Worm (Caenorhabditis elegans) whole organism, L1 larva: ENCODE results near the gene cct-6.

Source experiments
- C16A3.4 ChIP-seq: fragments of 150-350 bp; optimal IDR thresholded peaks from 2 replicates; lab custom pipeline; 2014; ENCODE audit warnings: missing biosample characterization, missing genetic modification characterization
- C34B4.2 ChIP-seq: sonication (generic microtip); optimal IDR thresholded peaks from 2 replicates; lab custom pipeline; 2017; ENCODE audit warnings: mild to moderate bottlenecking, missing genetic modification characterization, missing compliant biosample characterization
- F16B12.6 ChIP-seq: fragments of 150-350 bp; optimal IDR thresholded peaks from 2 replicates; lab custom pipeline; 2014; ENCODE audit warnings: missing biosample characterization, missing genetic modification characterization
- aha-1 ChIP-seq: fragments of 150-350 bp; optimal IDR thresholded peaks from 2 replicates; lab custom pipeline; 2014; ENCODE audit warnings: missing biosample characterization, missing genetic modification characterization
- ama-1 ChIP-seq: fragments of 150-350 bp; optimal IDR thresholded peaks from 2 replicates; lab custom pipeline; 2014
- blmp-1 ChIP-seq: fragments of 150-350 bp; optimal IDR thresholded peaks from 2 replicates; lab custom pipeline; 2014; ENCODE audit warnings: missing biosample characterization, missing genetic modification characterization
- ceh-63 ChIP-seq: fragments of 200-800 bp; sonication (Bioruptor generic); optimal IDR thresholded peaks from 2 replicates; lab custom pipeline; 2018; ENCODE audit warnings: mild to moderate bottlenecking, missing genetic modification characterization, missing compliant biosample characterization
- ceh-8 ChIP-seq: fragments of 200-800 bp; sonication (Bioruptor generic); optimal IDR thresholded peaks from 2 replicates; lab custom pipeline; 2018; ENCODE audit warnings: mild to moderate bottlenecking, missing genetic modification characterization, moderate library complexity, missing compliant biosample characterization
- ceh-88 ChIP-seq: fragments of 200-800 bp; sonication (Bioruptor generic); IDR thresholded peaks from 2 replicates; pipeline ENCODE4 v1.3.6; 2022; ENCODE audit warnings: missing genetic modification characterization, missing compliant biosample characterization
- ces-1 ChIP-seq: fragments of 150-350 bp; optimal IDR thresholded peaks from 2 replicates; lab custom pipeline; 2014; ENCODE audit warnings: missing biosample characterization, missing genetic modification reagents, missing genetic modification characterization
- efl-1 ChIP-seq, 4 experiments: fragments of 150-350 bp; optimal IDR thresholded peaks in 3 of 4; peaks in 1 of 4; 1 replicate in 1 of 4; 2 replicates in 3 of 4; lab custom pipeline; 2014; ENCODE audit warnings: missing biosample characterization in 2 of 4, missing genetic modification characterization in 2 of 4, missing genetic modification reagents in 2 of 4
- efl-3 ChIP-seq: fragments of 200-800 bp; sonication (Bioruptor generic); optimal IDR thresholded peaks from 2 replicates; lab custom pipeline; 2018; ENCODE audit warnings: mild to moderate bottlenecking, missing genetic modification characterization, missing compliant biosample characterization
- egl-13 ChIP-seq: sonication (generic microtip); optimal IDR thresholded peaks from 2 replicates; lab custom pipeline; 2016; ENCODE audit warnings: missing genotype, missing genetic modification reagents, missing genetic modification characterization, missing compliant biosample characterization
- egl-27 ChIP-seq, 2 experiments: fragments of 150-350 bp in 1 of 2; sonication (generic microtip); optimal IDR thresholded peaks; 3 replicates each; lab custom pipeline; 2017 to 2018; ENCODE audit warnings: missing biosample characterization in 2 of 2, missing genetic modification characterization in 2 of 2, missing genetic modification reagents in 2 of 2
- fkh-4 ChIP-seq: sonication (generic microtip); optimal IDR thresholded peaks from 2 replicates; lab custom pipeline; 2016; ENCODE audit warnings: missing compliant biosample characterization, missing genetic modification characterization, borderline replicate concordance
- hlh-4 ChIP-seq: sonication (generic microtip); optimal IDR thresholded peaks from 2 replicates; lab custom pipeline; 2016; ENCODE audit warnings: mild to moderate bottlenecking, missing genetic modification characterization, missing compliant biosample characterization
- hpl-2 ChIP-seq: fragments of 150-350 bp; optimal IDR thresholded peaks from 2 replicates; lab custom pipeline; 2014; ENCODE audit warnings: missing biosample characterization, missing genetic modification reagents, missing genetic modification characterization
- irx-1 ChIP-seq: sonication (generic microtip); optimal IDR thresholded peaks from 2 replicates; lab custom pipeline; 2016; ENCODE audit warnings: missing genetic modification characterization, missing compliant biosample characterization
- isw-1 ChIP-seq: fragments of 200-800 bp; sonication (Bioruptor generic); IDR thresholded peaks from 2 replicates; pipeline ENCODE4 v1.3.6; 2022; ENCODE audit warnings: missing genetic modification characterization, missing compliant biosample characterization
- jun-1 ChIP-seq: fragments of 150-350 bp; optimal IDR thresholded peaks from 2 replicates; lab custom pipeline; 2014; ENCODE audit warnings: missing biosample characterization, missing genetic modification reagents, missing genetic modification characterization
- lin-13 ChIP-seq: fragments of 150-350 bp; optimal IDR thresholded peaks from 2 replicates; lab custom pipeline; 2014; ENCODE audit warnings: missing biosample characterization, missing genetic modification reagents, missing genetic modification characterization
- lin-14 ChIP-seq: fragments of 200-800 bp; sonication (Bioruptor generic); optimal IDR thresholded peaks from 2 replicates; lab custom pipeline; 2018; ENCODE audit warnings: mild to moderate bottlenecking, missing genetic modification characterization, moderate library complexity, missing compliant biosample characterization
- mab-9 ChIP-seq: fragments of 200-800 bp; sonication (Bioruptor generic); IDR thresholded peaks from 2 replicates; pipeline ENCODE4 v1.3.6; 2022; ENCODE audit warnings: missing genetic modification reagents, missing genetic modification characterization, missing compliant biosample characterization
- mdl-1 ChIP-seq, 2 experiments: fragments of 150-350 bp; optimal IDR thresholded peaks; 2 replicates each; lab custom pipeline; 2014 to 2017; ENCODE audit warnings: missing biosample characterization in 2 of 2, missing genetic modification characterization in 2 of 2, inconsistent platforms in 1 of 2
- mef-2 ChIP-seq: fragments of 150-350 bp; optimal IDR thresholded peaks from 2 replicates; lab custom pipeline; 2014; ENCODE audit warnings: missing biosample characterization, missing genetic modification characterization
- nhr-12 ChIP-seq: sonication (generic microtip); optimal IDR thresholded peaks from 2 replicates; lab custom pipeline; 2017; ENCODE audit warnings: missing biosample characterization, missing genetic modification characterization
- nhr-20 ChIP-seq: sonication (generic microtip); optimal IDR thresholded peaks from 2 replicates; lab custom pipeline; 2016; ENCODE audit warnings: mild to moderate bottlenecking, missing genetic modification characterization, missing compliant biosample characterization
- nhr-237 ChIP-seq: fragments of 150-350 bp; optimal IDR thresholded peaks from 2 replicates; lab custom pipeline; 2014; ENCODE audit warnings: missing biosample characterization, missing genetic modification characterization
- nhr-28 ChIP-seq: fragments of 150-350 bp; optimal IDR thresholded peaks from 2 replicates; lab custom pipeline; 2014; ENCODE audit warnings: missing biosample characterization, missing genetic modification characterization
- nhr-71 ChIP-seq: sonication (generic microtip); optimal IDR thresholded peaks from 2 replicates; lab custom pipeline; 2016; ENCODE audit warnings: mild to moderate bottlenecking, missing genetic modification characterization, moderate library complexity, missing compliant biosample characterization
- nhr-76 ChIP-seq: sonication (generic microtip); optimal IDR thresholded peaks from 2 replicates; lab custom pipeline; 2017; ENCODE audit warnings: missing biosample characterization, missing genetic modification characterization
- nhr-90 ChIP-seq: sonication (generic microtip); optimal IDR thresholded peaks from 2 replicates; lab custom pipeline; 2016; ENCODE audit warnings: mild to moderate bottlenecking, missing genetic modification characterization, missing compliant biosample characterization; ENCODE audit not compliant: poor library complexity
- pag-3 ChIP-seq: sonication (generic microtip); optimal IDR thresholded peaks from 2 replicates; lab custom pipeline; 2017; ENCODE audit warnings: missing genetic modification characterization, mild to moderate bottlenecking, missing compliant biosample characterization, antibody characterized with exemption, borderline replicate concordance; ENCODE audit not compliant: insufficient read depth
- pqm-1 ChIP-seq: sonication (generic microtip); optimal IDR thresholded peaks from 3 replicates; lab custom pipeline; 2017; ENCODE audit warnings: missing biosample characterization, missing genetic modification characterization
- rnt-1 ChIP-seq: sonication (generic microtip); optimal IDR thresholded peaks from 2 replicates; lab custom pipeline; 2016; ENCODE audit warnings: mild to moderate bottlenecking, missing genetic modification characterization, moderate library complexity, missing compliant biosample characterization
- skn-1 ChIP-seq: fragments of 150-350 bp; optimal IDR thresholded peaks from 2 replicates; lab custom pipeline; 2014; ENCODE audit warnings: missing biosample characterization, missing genetic modification characterization
- snu-23 ChIP-seq: sonication (generic microtip); optimal IDR thresholded peaks from 2 replicates; lab custom pipeline; 2016; ENCODE audit warnings: missing genetic modification characterization, missing compliant biosample characterization
- sox-4 ChIP-seq: sonication (generic microtip); optimal IDR thresholded peaks from 2 replicates; lab custom pipeline; 2016; ENCODE audit warnings: missing genetic modification characterization, missing compliant biosample characterization
- sptf-1 ChIP-seq: fragments of 150-350 bp; optimal IDR thresholded peaks from 2 replicates; lab custom pipeline; 2014; ENCODE audit warnings: missing biosample characterization, missing genetic modification characterization
- tbx-2 ChIP-seq: sonication (generic microtip); optimal IDR thresholded peaks from 2 replicates; lab custom pipeline; 2016; ENCODE audit warnings: missing genetic modification characterization, missing compliant biosample characterization
- tlp-1 ChIP-seq: fragments of 150-350 bp; optimal IDR thresholded peaks from 2 replicates; lab custom pipeline; 2014; ENCODE audit warnings: missing biosample characterization, missing genetic modification characterization
- unc-30 ChIP-seq: sonication (generic microtip); optimal IDR thresholded peaks from 2 replicates; lab custom pipeline; 2017; ENCODE audit warnings: missing biosample characterization, missing genetic modification characterization
- xbp-1 ChIP-seq: sonication (generic microtip); optimal IDR thresholded peaks from 2 replicates; lab custom pipeline; 2016; ENCODE audit warnings: missing genetic modification characterization, missing compliant biosample characterization
- ztf-11 ChIP-seq, 2 experiments: sonication (generic microtip); optimal IDR thresholded peaks; 2 replicates each; lab custom pipeline; 2016 to 2017; ENCODE audit warnings: missing genetic modification characterization in 2 of 2, missing biosample characterization in 1 of 2, missing compliant biosample characterization in 1 of 2
- ztf-4 ChIP-seq: fragments of 150-350 bp; optimal IDR thresholded peaks from 2 replicates; lab custom pipeline; 2014; ENCODE audit warnings: missing biosample characterization, missing genetic modification characterization

cct-6 gene

DNA sequence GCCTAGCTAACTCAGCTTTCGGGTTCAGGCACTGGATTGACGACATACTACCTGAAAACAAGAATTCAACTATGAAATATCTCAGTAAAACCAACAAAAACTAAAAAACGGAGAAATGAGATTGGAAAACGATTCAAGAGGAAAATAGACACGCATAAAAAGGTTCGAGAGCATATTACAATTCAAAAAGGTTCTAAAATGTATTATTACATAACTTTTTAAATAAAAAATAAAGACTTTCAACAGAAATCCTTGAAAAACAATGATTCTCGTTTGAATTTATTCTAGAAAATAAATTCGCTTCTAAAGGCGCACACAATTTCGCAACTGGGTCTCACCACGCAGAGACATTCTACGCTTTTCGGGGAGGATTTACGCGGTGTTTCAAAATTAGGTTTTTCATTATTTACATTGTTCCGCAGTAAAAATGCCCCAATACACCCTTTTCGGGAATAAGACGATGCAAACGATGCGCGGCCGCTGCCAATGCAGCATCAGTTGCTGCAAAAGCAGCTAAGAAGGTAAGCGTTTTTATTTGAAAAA, at the start of gene cct-6, which contains the start of gene alh-9 (continued):
- peak; percentile 63 for TF ChIP-seq nhr-237 (tag; lab: Kevin White, UChicago)
- TF ChIP-seq ceh-63 (GFP tag; lab: Kevin White, UChicago), result no peak
- TF ChIP-seq ceh-8 (GFP tag; lab: Kevin White, UChicago), result no peak
- peak in 1 of 2 experiments; percentile 8 for TF ChIP-seq ztf-11 (tag; optimal IDR thresholded peaks at IDR 0.05; lab: Kevin White, UChicago)
- peak; percentile 65 for TF ChIP-seq jun-1 (tag; lab: Kevin White, UChicago)
- peak; percentile 81 for TF ChIP-seq rnt-1
- no peak for TF ChIP-seq C34B4.2 (tag; lab: Kevin White, UChicago)
- TF ChIP-seq tlp-1 (tag; lab: Kevin White, UChicago), result no peak
- peak; percentile 89 for TF ChIP-seq snu-23 (GFP tag; lab: Kevin White, UChicago)
- no peak for TF ChIP-seq nhr-28
- TF ChIP-seq ceh-88 (GFP tag; lab: Robert Waterston, UW), result no peak
- TF ChIP-seq hlh-4 (tag; lab: Kevin White, UChicago), result no peak
- no peak for TF ChIP-seq nhr-76
- TF ChIP-seq nhr-12 (tag; lab: Kevin White, UChicago), result no peak
- peak; percentile 87 for TF ChIP-seq blmp-1 (tag; lab: Kevin White, UChicago)
- peak; percentile 84 for TF ChIP-seq nhr-20 (tag; lab: Kevin White, UChicago)
- TF ChIP-seq tbx-2 (tag; lab: Kevin White, UChicago), result peak; percentile 76
- peak; percentile 65 for TF ChIP-seq nhr-90 (tag; lab: Kevin White, UChicago)
- no peak for TF ChIP-seq sox-4 (tag; lab: Kevin White, UChicago)
- peak; percentile 79 for TF ChIP-seq lin-14 (GFP tag; lab: Kevin White, UChicago)
- TF ChIP-seq C16A3.4, result peak; percentile 88
- peak; percentile 81 for TF ChIP-seq isw-1 (GFP tag; lab: Robert Waterston, UW)
- TF ChIP-seq hpl-2 (GFP tag; lab: Kevin White, UChicago), result no peak
- TF ChIP-seq F16B12.6, result peak; percentile 53
- no peak for TF ChIP-seq egl-27 (tag; optimal IDR thresholded peaks at IDR 0.05; lab: Kevin White, UChicago)
- TF ChIP-seq aha-1 (tag; lab: Kevin White, UChicago), result no peak
- peak; percentile 84 for TF ChIP-seq skn-1
- TF ChIP-seq egl-13 (tag; lab: Kevin White, UChicago), result peak; percentile 42
- peak; percentile 49 for TF ChIP-seq ama-1 (lab: Kevin White, UChicago)
- TF ChIP-seq ces-1 (GFP tag; lab: Kevin White, UChicago), result no peak
- TF ChIP-seq xbp-1, result peak; percentile 81
- TF ChIP-seq pqm-1 (tag; lab: Kevin White, UChicago), result no peak
- TF ChIP-seq efl-3, result no peak

DNA sequence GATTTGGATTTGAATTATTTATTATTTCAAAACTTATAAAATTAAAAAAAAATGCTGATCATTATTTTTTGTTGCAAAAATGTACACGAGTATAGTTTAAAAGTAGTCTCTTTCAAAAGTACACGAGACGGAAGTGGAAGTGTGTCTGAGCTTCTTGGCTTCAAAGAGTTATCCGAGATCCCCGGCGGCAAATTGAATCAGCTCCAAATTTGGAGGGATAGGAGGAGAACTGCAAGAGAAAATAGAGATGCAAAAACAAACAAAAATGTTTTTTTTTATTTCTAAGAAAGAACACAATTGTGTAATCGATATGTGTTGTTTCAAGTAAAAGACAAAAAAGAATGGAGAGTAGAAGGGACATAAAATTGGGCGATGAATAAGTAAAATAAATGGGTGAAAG, 47.1 kb upstream of the cct-6 start:
- TF ChIP-seq fkh-4 (tag; lab: Kevin White, UChicago) (no peak), pqm-1 (tag; lab: Kevin White, UChicago) (no peak), nhr-12 (tag; lab: Kevin White, UChicago) (no peak), lin-14 (GFP tag; lab: Kevin White, UChicago) (peak; percentile 54), irx-1 (tag; lab: Kevin White, UChicago) (no peak)

DNA sequence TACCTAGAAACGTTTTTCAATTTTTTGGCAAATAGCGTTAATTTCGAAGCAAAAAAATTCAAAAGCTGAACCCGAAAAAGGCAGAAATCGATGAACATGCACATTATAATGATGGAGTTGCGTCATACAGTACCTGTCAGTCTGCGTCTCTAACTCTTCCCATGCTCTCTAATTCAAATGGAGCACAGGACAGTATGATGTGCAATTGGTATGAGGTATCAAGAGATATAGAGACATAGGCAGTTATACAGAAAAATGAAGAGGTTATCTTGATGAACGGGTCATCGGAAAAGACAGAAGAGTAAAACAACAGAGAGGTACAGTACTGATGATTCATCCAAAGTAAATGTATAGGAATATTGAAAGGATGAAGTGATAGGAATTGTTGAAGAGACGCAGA, 45.2 kb upstream of the cct-6 start:
- TF ChIP-seq ceh-8 (GFP tag; lab: Kevin White, UChicago), result no peak
- TF ChIP-seq pag-3 (tag; lab: Kevin White, UChicago), result no peak
- TF ChIP-seq efl-1 (optimal IDR thresholded peaks at IDR 0.05; lab: Kevin White, UChicago), result no peak
- TF ChIP-seq efl-1 (GFP tag; optimal IDR thresholded peaks at IDR 0.05 in 1 of 2; lab: Kevin White, UChicago), result peak in 1 of 2 experiments; percentile 87
- TF ChIP-seq C16A3.4, result no peak

DNA sequence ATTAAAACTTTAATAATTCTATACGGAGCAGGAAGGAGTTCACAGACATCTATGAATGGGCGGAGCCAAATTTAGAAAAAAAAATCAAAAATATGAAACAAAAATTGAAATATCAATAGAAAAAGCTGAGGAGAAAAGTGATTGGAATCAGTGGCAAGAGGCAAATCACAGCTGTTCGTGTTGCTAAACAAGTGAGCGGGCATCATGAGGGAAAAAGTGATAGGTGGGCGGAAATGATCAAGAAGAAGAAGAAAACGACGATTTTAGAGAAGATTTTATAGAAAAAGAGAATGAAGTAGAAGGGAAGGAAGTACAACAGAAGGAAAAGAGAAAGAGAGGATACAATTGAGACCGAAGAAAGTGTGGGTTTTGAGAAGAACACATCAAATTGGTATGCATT, 43.1 kb upstream of the cct-6 start:
- TF ChIP-seq tbx-2 (tag; lab: Kevin White, UChicago) (no peak), sptf-1 (no peak), snu-23 (GFP tag; lab: Kevin White, UChicago) (peak; percentile 18), ztf-4 (no peak), unc-30 (tag; lab: Kevin White, UChicago) (no peak), mab-9 (GFP tag; lab: Robert Waterston, UW) (no peak), egl-27 (tag; optimal IDR thresholded peaks at IDR 0.05; lab: Kevin White, UChicago) (no peak), mef-2 (no peak), ceh-8 (GFP tag; lab: Kevin White, UChicago) (no peak), sox-4 (tag; lab: Kevin White, UChicago) (no peak), hpl-2 (GFP tag; lab: Kevin White, UChicago) (no peak), lin-14 (GFP tag; lab: Kevin White, UChicago) (peak; percentile 74), efl-1 (optimal IDR thresholded peaks at IDR 0.05; lab: Kevin White, UChicago) (peak in 1 of 2 experiments; percentile 2), efl-1 (GFP tag; optimal IDR thresholded peaks at IDR 0.05 in 1 of 2; lab: Kevin White, UChicago) (no peak), ceh-63 (GFP tag; lab: Kevin White, UChicago) (no peak), blmp-1 (tag; lab: Kevin White, UChicago) (peak; percentile 64), skn-1 (no peak), mdl-1 (tag; optimal IDR thresholded peaks at IDR 0.05; lab: Kevin White, UChicago) (no peak), nhr-90 (tag; lab: Kevin White, UChicago) (no peak), nhr-71 (peak; percentile 30), irx-1 (tag; lab: Kevin White, UChicago) (no peak), lin-13 (GFP tag; lab: Kevin White, UChicago) (no peak)
